Worm (Caenorhabditis elegans) whole organism, early embryonic: ENCODE results near the gene F16G10.11.

Source experiments
- B0310.2 ChIP-seq: sonication (generic microtip); optimal IDR thresholded peaks from 2 replicates; lab custom pipeline; 2016; ENCODE audit warnings: mild to moderate bottlenecking, missing genetic modification characterization, missing compliant biosample characterization
- F13C5.2 ChIP-seq: sonication (generic microtip); optimal IDR thresholded peaks from 2 replicates; lab custom pipeline; 2017; ENCODE audit warnings: mild to moderate bottlenecking, missing genetic modification characterization, inconsistent platforms, missing compliant biosample characterization
- aly-1 ChIP-seq: sonication (generic microtip); optimal IDR thresholded peaks from 2 replicates; lab custom pipeline; 2016; ENCODE audit warnings: missing genetic modification characterization, missing compliant biosample characterization
- ama-1 ChIP-seq: fragments of 150-350 bp; optimal IDR thresholded peaks from 2 replicates; lab custom pipeline; 2014
- ceh-13 ChIP-seq: fragments of 200-800 bp; sonication (Bioruptor generic); optimal IDR thresholded peaks from 2 replicates; lab custom pipeline; 2018; ENCODE audit warnings: mild to moderate bottlenecking, missing genetic modification characterization, missing compliant biosample characterization
- ceh-36 ChIP-seq: sonication (generic microtip); optimal IDR thresholded peaks from 2 replicates; lab custom pipeline; 2016; ENCODE audit warnings: missing genetic modification characterization, inconsistent platforms, missing compliant biosample characterization
- ets-7 ChIP-seq: sonication (generic microtip); optimal IDR thresholded peaks from 2 replicates; lab custom pipeline; 2016; ENCODE audit warnings: missing genotype, missing genetic modification characterization, missing compliant biosample characterization
- flt-1 ChIP-seq: fragments of 200-800 bp; sonication (Bioruptor generic); IDR thresholded peaks from 2 replicates; pipeline ENCODE4 v1.3.6; 2022; ENCODE audit warnings: missing genetic modification characterization, missing compliant biosample characterization
- hmbx-1 ChIP-seq: sonication (generic microtip); optimal IDR thresholded peaks from 2 replicates; lab custom pipeline; 2016; ENCODE audit warnings: mild to moderate bottlenecking, missing genetic modification characterization, missing compliant biosample characterization
- hmg-4 ChIP-seq: fragments of 200-800 bp; sonication (Bioruptor generic); optimal IDR thresholded peaks from 2 replicates; lab custom pipeline; 2018; ENCODE audit warnings: mild to moderate bottlenecking, missing genetic modification characterization, missing compliant biosample characterization
- hnd-1 ChIP-seq: sonication (generic microtip); optimal IDR thresholded peaks from 2 replicates; lab custom pipeline; 2016; ENCODE audit warnings: missing genetic modification characterization, missing compliant biosample characterization
- pes-1 ChIP-seq: fragments of 200-800 bp; sonication (Bioruptor generic); IDR thresholded peaks from 2 replicates; pipeline ENCODE4 v1.3.6; 2022; ENCODE audit warnings: missing genetic modification reagents, missing genetic modification characterization, missing compliant biosample characterization
- scrt-1 ChIP-seq: fragments of 200-800 bp; sonication (Bioruptor generic); IDR thresholded peaks from 2 replicates; pipeline ENCODE4 v1.3.6; 2022; ENCODE audit warnings: missing genetic modification characterization, missing compliant biosample characterization
- sea-1 ChIP-seq: fragments of 200-800 bp; sonication (Bioruptor generic); conservative IDR thresholded peaks from 2 replicates; pipeline ENCODE4 v1.3.6; 2022; ENCODE audit warnings: missing genetic modification characterization, missing compliant biosample characterization
- tbx-11 ChIP-seq: fragments of 200-800 bp; sonication (Bioruptor generic); IDR thresholded peaks from 2 replicates; pipeline ENCODE4 v1.3.6; 2022; ENCODE audit warnings: missing genetic modification characterization, missing compliant biosample characterization
- tbx-37 ChIP-seq: fragments of 200-800 bp; sonication (Bioruptor generic); conservative IDR thresholded peaks from 2 replicates; pipeline ENCODE4 v1.3.6; 2022; ENCODE audit warnings: missing genetic modification reagents, missing genetic modification characterization, missing compliant biosample characterization
- tra-4 ChIP-seq: sonication (generic microtip); optimal IDR thresholded peaks from 2 replicates; lab custom pipeline; 2017; ENCODE audit warnings: missing genetic modification characterization, missing compliant biosample characterization

Gene F16G10.11

DNA sequence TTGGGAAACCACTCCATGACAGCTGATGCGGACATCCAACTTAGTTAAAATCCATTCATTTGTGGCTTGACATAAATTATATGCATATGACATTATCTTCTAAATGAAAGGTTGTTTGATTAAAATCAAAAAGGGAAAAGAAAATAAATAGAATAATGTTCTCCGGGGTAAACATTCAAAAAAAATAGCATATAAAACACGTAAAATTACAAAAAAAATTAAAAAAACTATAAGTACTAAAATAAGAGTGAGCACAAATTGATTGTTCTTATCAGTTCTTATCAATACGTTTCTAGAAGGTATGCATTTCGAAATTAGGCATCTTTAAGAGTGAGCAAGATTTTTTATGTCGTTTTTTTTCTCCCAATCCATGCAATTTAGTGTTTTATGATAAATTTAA, 18.9 kb upstream of the F16G10.11 start, which contains the start of gene fbxa-182:
Gene fbxa-182, minus strand, starts transcription at position 101 of the 400 bp plus-strand sequence.
- TF ChIP-seq ceh-36 (tag; lab: Kevin White, UChicago) = no peak
- no peak for TF ChIP-seq ets-7 (tag; lab: Kevin White, UChicago)
- no peak for TF ChIP-seq tbx-11 (GFP tag; lab: Robert Waterston, UW)
- TF ChIP-seq B0310.2 = no peak
- TF ChIP-seq flt-1 = no peak
- TF ChIP-seq ceh-13 (GFP tag; lab: Kevin White, UChicago) = no peak
- TF ChIP-seq F13C5.2 (tag; lab: Kevin White, UChicago) = no peak
- TF ChIP-seq sea-1 = no peak
- no peak for TF ChIP-seq hnd-1 (tag; lab: Kevin White, UChicago)
- TF ChIP-seq scrt-1 (GFP tag; lab: Robert Waterston, UW) = no peak
- no peak for TF ChIP-seq hmbx-1 (tag; lab: Kevin White, UChicago)
- no peak for TF ChIP-seq aly-1 (tag; lab: Kevin White, UChicago)
- TF ChIP-seq pes-1 (GFP tag; lab: Robert Waterston, UW) = no peak
- TF ChIP-seq tbx-37 (GFP tag; lab: Robert Waterston, UW) = no peak
- TF ChIP-seq ama-1 (lab: Kevin White, UChicago) = no peak
- TF ChIP-seq tra-4 (tag; lab: Kevin White, UChicago) = no peak

DNA sequence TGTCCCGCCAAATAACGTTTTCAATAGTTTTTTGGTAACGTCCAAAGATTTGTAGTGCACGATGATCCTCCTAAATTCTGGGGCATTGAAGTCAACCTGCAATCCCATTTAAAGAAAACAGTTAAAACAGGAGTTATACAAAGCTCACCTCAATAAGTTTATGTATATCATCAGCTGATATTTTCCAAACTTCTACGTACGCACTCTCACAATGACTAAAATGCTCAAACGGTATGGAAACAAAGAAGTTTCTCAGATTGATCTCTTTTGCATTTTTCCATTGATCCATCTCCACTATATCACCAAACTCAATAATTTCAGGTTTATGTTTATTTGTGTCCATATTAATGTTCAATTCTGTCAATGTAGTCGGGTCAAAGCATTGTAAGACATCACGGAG, 17.8 kb upstream of the F16G10.11 start:
- TF ChIP-seq aly-1 (tag; lab: Kevin White, UChicago) = no peak
- no peak for TF ChIP-seq ama-1 (lab: Kevin White, UChicago)
- TF ChIP-seq ceh-13 (GFP tag; lab: Kevin White, UChicago) = no peak
- no peak for TF ChIP-seq sea-1
- TF ChIP-seq B0310.2 = no peak
- TF ChIP-seq F13C5.2 (tag; lab: Kevin White, UChicago) = no peak
- TF ChIP-seq hnd-1 (tag; lab: Kevin White, UChicago) = no peak
- no peak for TF ChIP-seq ceh-36 (tag; lab: Kevin White, UChicago)
- TF ChIP-seq flt-1 = no peak
- no peak for TF ChIP-seq ets-7 (tag; lab: Kevin White, UChicago)
- no peak for TF ChIP-seq tbx-11 (GFP tag; lab: Robert Waterston, UW)
- no peak for TF ChIP-seq tbx-37 (GFP tag; lab: Robert Waterston, UW)
- no peak for TF ChIP-seq pes-1 (GFP tag; lab: Robert Waterston, UW)
- TF ChIP-seq hmg-4 (GFP tag; lab: Kevin White, UChicago) = no peak

ce11 chrII:2411093-2411492, 17.4 kb upstream of the F16G10.11 start:
- no peak for TF ChIP-seq B0310.2
- no peak for TF ChIP-seq hmbx-1 (tag; lab: Kevin White, UChicago)
- TF ChIP-seq hnd-1 (tag; lab: Kevin White, UChicago) = no peak
- TF ChIP-seq flt-1 = no peak
- TF ChIP-seq sea-1 = no peak
- no peak for TF ChIP-seq tra-4 (tag; lab: Kevin White, UChicago)
- TF ChIP-seq hmg-4 (GFP tag; lab: Kevin White, UChicago) = no peak
- no peak for TF ChIP-seq scrt-1 (GFP tag; lab: Robert Waterston, UW)
- TF ChIP-seq tbx-11 (GFP tag; lab: Robert Waterston, UW) = no peak
- TF ChIP-seq ceh-36 (tag; lab: Kevin White, UChicago) = no peak
- TF ChIP-seq ceh-13 (GFP tag; lab: Kevin White, UChicago) = no peak
- TF ChIP-seq F13C5.2 (tag; lab: Kevin White, UChicago) = no peak

- TF ChIP-seq hmbx-1 (tag; lab: Kevin White, UChicago) (no peak), B0310.2 (no peak), F13C5.2 (tag; lab: Kevin White, UChicago) (no peak), hnd-1 (tag; lab: Kevin White, UChicago) (no peak), tbx-11 (GFP tag; lab: Robert Waterston, UW) (no peak), tbx-37 (GFP tag; lab: Robert Waterston, UW) (no peak), flt-1 (no peak), ceh-13 (GFP tag; lab: Kevin White, UChicago) (no peak), ets-7 (tag; lab: Kevin White, UChicago) (no peak)
Observed at ce11 chrII:2403984-2404383, 10.3 kb upstream of the F16G10.11 start, which contains the start of gene F16G10.1. Gene F16G10.1, plus strand, starts transcription at chrII:2404284.

DNA sequence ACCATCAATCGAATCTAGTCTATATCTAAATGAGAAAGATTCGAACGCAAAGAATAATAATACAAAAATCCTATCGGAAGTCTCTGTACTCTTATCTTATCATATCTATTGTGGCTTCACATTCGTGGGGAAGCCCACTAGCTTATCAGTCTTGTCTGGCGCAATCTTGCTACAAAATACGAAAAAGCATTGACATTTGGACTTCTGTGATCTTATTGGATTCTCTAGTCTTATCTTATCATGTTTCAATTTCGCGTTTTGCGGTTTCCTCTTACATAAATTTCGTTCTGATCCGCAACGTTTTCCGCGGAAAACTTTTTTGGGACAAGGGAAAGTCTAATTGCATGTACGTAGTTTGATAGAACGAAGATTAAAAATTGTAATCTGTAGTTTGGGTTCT, 6.1 kb upstream of the F16G10.11 start:
- TF ChIP-seq tbx-11 (GFP tag; lab: Robert Waterston, UW) (no peak), hmg-4 (GFP tag; lab: Kevin White, UChicago) (no peak), F13C5.2 (tag; lab: Kevin White, UChicago) (no peak), tbx-37 (GFP tag; lab: Robert Waterston, UW) (no peak), ceh-36 (tag; lab: Kevin White, UChicago) (no peak), aly-1 (tag; lab: Kevin White, UChicago) (no peak), ama-1 (lab: Kevin White, UChicago) (no peak), ceh-13 (GFP tag; lab: Kevin White, UChicago) (no peak), sea-1 (no peak), hnd-1 (tag; lab: Kevin White, UChicago) (no peak), ets-7 (tag; lab: Kevin White, UChicago) (no peak), tra-4 (tag; lab: Kevin White, UChicago) (no peak), hmbx-1 (tag; lab: Kevin White, UChicago) (no peak), pes-1 (GFP tag; lab: Robert Waterston, UW) (no peak), scrt-1 (GFP tag; lab: Robert Waterston, UW) (no peak), B0310.2 (no peak), flt-1 (no peak)

ce11 chrII:2398884-2399283, 5.2 kb upstream of the F16G10.11 start, which contains the start of gene F16G10.14:
Gene F16G10.14, minus strand, starts transcription at chrII:2398984.
- no peak for TF ChIP-seq tra-4 (tag; lab: Kevin White, UChicago)
- no peak for TF ChIP-seq ceh-36 (tag; lab: Kevin White, UChicago)
- TF ChIP-seq tbx-11 (GFP tag; lab: Robert Waterston, UW) = no peak
- no peak for TF ChIP-seq sea-1
- no peak for TF ChIP-seq aly-1 (tag; lab: Kevin White, UChicago)
- TF ChIP-seq scrt-1 (GFP tag; lab: Robert Waterston, UW) = no peak

- TF ChIP-seq hnd-1 (tag; lab: Kevin White, UChicago) (no peak), flt-1 (no peak)
Observed at ce11 chrII:2395864-2396263, 2.1 kb upstream of the F16G10.11 start, which contains the start of gene F16G10.13. Gene F16G10.13, minus strand, starts transcription at chrII:2395964.
